Worm (Caenorhabditis elegans) whole organism, L4 larva: ENCODE results near the gene srh-206.
A peak's percentile ranks its signal among the peaks of the same experiment; 100 is the strongest.

Experiments used
- Y48G9A.11 ChIP-seq: fragments of 200-800 bp; sonication (Bioruptor generic); IDR thresholded peaks from 2 replicates; pipeline ENCODE4 v1.3.6; 2022; ENCODE audit warnings: missing genetic modification reagents, missing genetic modification characterization, missing compliant biosample characterization
- ZK337.2 ChIP-seq: fragments of 200-800 bp; sonication (Bioruptor generic); IDR thresholded peaks from 2 replicates; pipeline ENCODE4 v1.3.6; 2022; ENCODE audit warnings: missing genetic modification reagents, missing genetic modification characterization, missing compliant biosample characterization
- ZK546.5 ChIP-seq, 2 experiments: sonication (generic microtip); optimal IDR thresholded peaks; 2 replicates each; lab custom pipeline; 2017; ENCODE audit warnings: missing biosample characterization in 2 of 2, missing genetic modification characterization in 2 of 2
- aha-1 ChIP-seq: fragments of 150-350 bp; peaks from one replicate; lab custom pipeline; 2014; ENCODE audit warnings: missing biosample characterization, missing genetic modification characterization
- ceh-32 ChIP-seq: sonication (generic microtip); optimal IDR thresholded peaks from 2 replicates; lab custom pipeline; 2016; ENCODE audit warnings: mild to moderate bottlenecking, missing genetic modification characterization, missing compliant biosample characterization; ENCODE audit not compliant: poor library complexity
- ceh-82 ChIP-seq: sonication (generic microtip); optimal IDR thresholded peaks from 2 replicates; lab custom pipeline; 2017; ENCODE audit warnings: missing biosample characterization, missing genetic modification characterization
- ces-1 ChIP-seq: fragments of 150-350 bp; sonication (generic microtip); optimal IDR thresholded peaks from 4 replicates; lab custom pipeline; 2014; ENCODE audit warnings: missing biosample characterization, missing genetic modification reagents, missing genetic modification characterization
- ctbp-1 ChIP-seq: fragments of 200-800 bp; sonication (Bioruptor generic); IDR thresholded peaks from 2 replicates; pipeline ENCODE4 v1.3.6; 2022; ENCODE audit warnings: missing genetic modification reagents, missing genetic modification characterization, missing compliant biosample characterization
- daf-12 ChIP-seq: fragments of 150-350 bp; optimal IDR thresholded peaks from 2 replicates; lab custom pipeline; 2014; ENCODE audit warnings: missing biosample characterization, missing genetic modification reagents, missing genetic modification characterization
- daf-8 ChIP-seq: fragments of 200-800 bp; sonication (Bioruptor generic); IDR thresholded peaks from 2 replicates; pipeline ENCODE4 v1.3.6; 2022; ENCODE audit warnings: missing genetic modification characterization, missing compliant biosample characterization
- dmd-6 ChIP-seq: fragments of 200-800 bp; sonication (Bioruptor generic); IDR thresholded peaks from 2 replicates; pipeline ENCODE4 v1.3.6; 2022; ENCODE audit warnings: missing genetic modification reagents, missing genetic modification characterization, missing compliant biosample characterization
- dpl-1 ChIP-seq: fragments of 150-350 bp; optimal IDR thresholded peaks from 2 replicates; lab custom pipeline; 2014; ENCODE audit warnings: missing biosample characterization, missing genetic modification reagents, missing genetic modification characterization
- dve-1 ChIP-seq: sonication (generic microtip); optimal IDR thresholded peaks from 2 replicates; lab custom pipeline; 2017; ENCODE audit warnings: antibody characterized with exemption, mild to moderate bottlenecking, missing genetic modification characterization, missing compliant biosample characterization; ENCODE audit not compliant: insufficient read depth
- hlh-11 ChIP-seq: fragments of 200-800 bp; sonication (Bioruptor generic); optimal IDR thresholded peaks from 2 replicates; lab custom pipeline; 2018; ENCODE audit warnings: mild to moderate bottlenecking, missing genetic modification characterization, missing compliant biosample characterization
- lin-13 ChIP-seq: fragments of 150-350 bp; optimal IDR thresholded peaks from 2 replicates; lab custom pipeline; 2014; ENCODE audit warnings: missing biosample characterization, missing genetic modification reagents, missing genetic modification characterization
- mes-2 ChIP-seq: sonication (generic microtip); optimal IDR thresholded peaks from 2 replicates; lab custom pipeline; 2016; ENCODE audit warnings: missing genotype, mild to moderate bottlenecking, missing genetic modification characterization, missing compliant biosample characterization; ENCODE audit not compliant: poor library complexity, severe bottlenecking
- mxl-3 ChIP-seq: fragments of 200-800 bp; sonication (Bioruptor generic); optimal IDR thresholded peaks from 2 replicates; lab custom pipeline; 2018; ENCODE audit warnings: mild to moderate bottlenecking, missing genetic modification characterization, missing compliant biosample characterization
- nhr-28 ChIP-seq: fragments of 150-350 bp; optimal IDR thresholded peaks from 2 replicates; lab custom pipeline; 2014; ENCODE audit warnings: missing biosample characterization, missing genetic modification characterization
- nhr-41 ChIP-seq: fragments of 200-800 bp; sonication (Bioruptor generic); IDR thresholded peaks from 2 replicates; pipeline ENCODE4 v1.3.6; 2022; ENCODE audit warnings: missing genetic modification reagents, missing genetic modification characterization, missing compliant biosample characterization
- nhr-6 ChIP-seq: fragments of 150-350 bp; optimal IDR thresholded peaks from 2 replicates; lab custom pipeline; 2014; ENCODE audit warnings: missing biosample characterization, missing genetic modification characterization
- pqm-1 ChIP-seq: sonication (generic microtip); optimal IDR thresholded peaks from 2 replicates; lab custom pipeline; 2017; ENCODE audit warnings: missing biosample characterization, missing genetic modification characterization
- rbr-2 ChIP-seq: sonication (generic microtip); optimal IDR thresholded peaks from 2 replicates; lab custom pipeline; 2016; ENCODE audit warnings: missing genotype, missing genetic modification characterization, missing compliant biosample characterization
- set-16 ChIP-seq: fragments of 200-800 bp; sonication (Bioruptor generic); IDR thresholded peaks from 2 replicates; pipeline ENCODE4 v1.3.6; 2022; ENCODE audit warnings: missing genetic modification reagents, missing genetic modification characterization, missing compliant biosample characterization
- tra-1 ChIP-seq: fragments of 200-800 bp; sonication (Bioruptor generic); IDR thresholded peaks from 2 replicates; pipeline ENCODE4 v1.3.6; 2022; ENCODE audit warnings: missing genetic modification reagents, missing genetic modification characterization, missing compliant biosample characterization
- unc-62 ChIP-seq, 3 experiments: fragments of 150-350 bp in 1 of 3; sonication (generic microtip); optimal IDR thresholded peaks in 2 of 3; peaks in 1 of 3; 1 replicate in 1 of 3; 2 replicates in 2 of 3; lab custom pipeline; 2014 to 2017; ENCODE audit warnings: missing biosample characterization in 3 of 3, missing genetic modification characterization in 3 of 3, missing genetic modification reagents in 3 of 3, missing genotype in 1 of 3
- zfp-2 ChIP-seq: sonication (generic microtip); optimal IDR thresholded peaks from 2 replicates; lab custom pipeline; 2016; ENCODE audit warnings: mild to moderate bottlenecking, missing genetic modification characterization, missing compliant biosample characterization

Gene srh-206

ce11 chrV:16918378-16918777 lies 36.3 kb downstream of the srh-206 start, which contains the start of the genes fbxa-206 and Y102A5C.2:
Gene fbxa-206, minus strand, starts transcription at chrV:16918478.
Gene Y102A5C.2, plus strand, starts transcription at chrV:16918731.
- no peak for TF ChIP-seq ZK337.2 (GFP tag; lab: Robert Waterston, UW)
- TF ChIP-seq mxl-3 (GFP tag; lab: Kevin White, UChicago), result no peak
- no peak for TF ChIP-seq daf-8 (GFP tag; lab: Robert Waterston, UW)
- TF ChIP-seq aha-1, result peak; percentile 18
- TF ChIP-seq, all 104 proteins: peak for 1

- no peak for TF ChIP-seq dmd-6 (GFP tag; lab: Robert Waterston, UW)
- TF ChIP-seq set-16 (GFP tag; lab: Robert Waterston, UW), result no peak
- no peak for TF ChIP-seq aha-1
- no peak for TF ChIP-seq hlh-11 (tag; lab: Kevin White, UChicago)
- TF ChIP-seq mes-2 (tag; lab: Kevin White, UChicago), result no peak
- TF ChIP-seq ctbp-1 (GFP tag; lab: Robert Waterston, UW), result no peak
- no peak for TF ChIP-seq dpl-1
- TF ChIP-seq tra-1 (GFP tag; lab: Robert Waterston, UW), result no peak
- no peak for TF ChIP-seq ceh-32
- no peak for TF ChIP-seq daf-12 (tag; lab: Kevin White, UChicago)
- TF ChIP-seq, all 104 proteins: peak for 0
Observed at ce11 chrV:16916079-16916478, 38.6 kb downstream of the srh-206 start, which contains the start of gene F09C6.10. Gene F09C6.10, minus strand, starts transcription at chrV:16916179.

ce11 chrV:16911934-16912333 lies 42.7 kb downstream of the srh-206 start, which contains the start of gene nhr-116:
Gene nhr-116, plus strand, starts transcription at chrV:16912234.
- TF ChIP-seq ceh-82 (tag; lab: Kevin White, UChicago) (no peak), Y48G9A.11 (no peak)

ce11 chrV:16911294-16911693 lies 43.4 kb downstream of the srh-206 start:
- TF ChIP-seq mes-2 (tag; lab: Kevin White, UChicago) (no peak), ZK546.5 (tag; optimal IDR thresholded peaks at IDR 0.05; lab: Kevin White, UChicago) (no peak), dve-1 (tag; lab: Kevin White, UChicago) (no peak), lin-13 (GFP tag; lab: Kevin White, UChicago) (no peak), rbr-2 (tag; lab: Kevin White, UChicago) (no peak), nhr-6 (no peak), pqm-1 (peak; percentile 69), dmd-6 (GFP tag; lab: Robert Waterston, UW) (peak; percentile 54; the same call in 1 of the 2 replicates), nhr-28 (peak; percentile 49)

- TF ChIP-seq ZK546.5 (tag; optimal IDR thresholded peaks at IDR 0.05; lab: Kevin White, UChicago) (no peak), dmd-6 (GFP tag; lab: Robert Waterston, UW) (0 out of 2 replicates have a peak, but pooled peaks have one; percentile 20)
Observed at ce11 chrV:16910864-16911263, 43.8 kb downstream of the srh-206 start.

- TF ChIP-seq zfp-2 (tag; lab: Kevin White, UChicago) (no peak), unc-62 (GFP tag; optimal IDR thresholded peaks at IDR 0.05 in 1 of 2; lab: Kevin White, UChicago) (peak in 1 of 2 experiments; percentile 6), unc-62 (tag; optimal IDR thresholded peaks at IDR 0.05; lab: Kevin White, UChicago) (no peak)
Observed at ce11 chrV:16909871-16910270, 44.8 kb downstream of the srh-206 start, which contains the start of gene F09C6.16. Gene F09C6.16, minus strand, starts transcription at chrV:16909971.

- TF ChIP-seq ZK337.2 (GFP tag; lab: Robert Waterston, UW) (no peak), nhr-41 (GFP tag; lab: Robert Waterston, UW) (no peak), ZK546.5 (tag; optimal IDR thresholded peaks at IDR 0.05; lab: Kevin White, UChicago) (no peak), ces-1 (no peak)
Observed at ce11 chrV:16904612-16905011, 50.1 kb downstream of the srh-206 start, which contains the start of gene nhr-262. Gene nhr-262, plus strand, starts transcription at chrV:16904912.
